Worm (Caenorhabditis elegans): ENCODE data around the gene C16A11.4.

C16A11.4 gene

ce11 chrII:4215318-4215717, 11.5 kb upstream of the C16A11.4 start, which contains the start of gene F31D5.2:
Gene F31D5.2 (plus strand): TSS chrII:4215618.
- TF ChIP-seq ztf-23 (GFP tag; IDR thresholded peaks at IDR 0.05) (no peak), cog-1 (tag; optimal IDR thresholded peaks at IDR 0.05) (no peak), tab-1 (GFP tag; IDR thresholded peaks at IDR 0.05) (no peak), med-1 (GFP tag; optimal IDR thresholded peaks at IDR 0.05; ENCODE audit: insufficient read depth) (no peak)

DNA sequence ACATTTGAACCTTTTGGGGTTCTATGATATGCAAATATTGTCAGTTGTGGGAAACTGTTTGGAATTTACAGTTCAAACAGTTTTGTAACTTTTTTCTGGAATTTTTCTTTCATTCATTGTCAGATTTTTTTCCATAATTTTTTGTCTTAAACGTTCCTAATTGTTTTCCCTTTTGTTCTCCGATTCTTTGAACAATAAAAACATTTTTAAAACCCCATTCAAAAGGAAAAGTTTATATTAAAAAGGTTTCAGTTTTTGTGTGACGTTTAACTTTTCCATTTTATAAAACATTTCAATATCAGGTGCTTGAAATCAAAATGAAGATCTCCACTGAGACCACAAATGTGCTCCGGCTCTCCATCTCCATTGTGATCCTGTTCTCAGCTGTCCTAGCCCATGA, 7.8 kb upstream of the C16A11.4 start, which contains the start of gene F31D5.1:
TSS of gene F31D5.1 (plus strand) at position 301 of the 400 bp plus-strand sequence.
- TF ChIP-seq T22C8.4 (GFP tag; IDR thresholded peaks at IDR 0.05) (no peak), ztf-29 (GFP tag; IDR thresholded peaks at IDR 0.05) (no peak), med-1 (GFP tag; optimal IDR thresholded peaks at IDR 0.05; ENCODE audit: insufficient read depth) (no peak), klf-2 (GFP tag; conservative IDR thresholded peaks at IDR 0.05) (no peak), flt-1 (GFP tag; IDR thresholded peaks at IDR 0.05) (no peak), ref-1 (GFP tag; conservative IDR thresholded peaks at IDR 0.05) (no peak), ztf-23 (GFP tag; IDR thresholded peaks at IDR 0.05) (no peak), cog-1 (tag; optimal IDR thresholded peaks at IDR 0.05) (no peak), tab-1 (GFP tag; IDR thresholded peaks at IDR 0.05) (no peak)

DNA sequence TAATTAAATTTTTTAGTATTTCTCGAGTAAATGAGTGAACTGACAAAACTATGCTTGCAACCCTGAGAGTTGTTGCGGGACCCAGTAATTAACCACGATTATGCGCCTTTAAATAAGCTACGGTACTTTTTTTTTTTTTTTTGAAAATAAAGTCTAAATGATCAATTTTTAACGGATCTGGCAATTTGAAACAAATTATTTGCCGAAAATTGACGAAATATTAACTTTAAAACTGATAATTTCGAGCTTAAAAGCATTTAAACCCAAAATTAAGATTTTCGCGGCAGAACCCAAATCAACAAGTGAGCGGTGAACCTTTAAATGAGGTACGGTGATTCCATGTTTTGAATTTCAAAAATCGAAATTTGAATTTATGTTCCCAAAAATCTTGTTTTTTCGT, 4.4 kb upstream of the C16A11.4 start:
- no peak for TF ChIP-seq ref-1 (GFP tag; conservative IDR thresholded peaks at IDR 0.05)
- TF ChIP-seq flt-1 (GFP tag; IDR thresholded peaks at IDR 0.05) = no peak
- no peak for TF ChIP-seq klf-2 (GFP tag; conservative IDR thresholded peaks at IDR 0.05)
- no peak for TF ChIP-seq tab-1 (GFP tag; IDR thresholded peaks at IDR 0.05)
- TF ChIP-seq T22C8.4 (GFP tag; IDR thresholded peaks at IDR 0.05) = no peak
- no peak for TF ChIP-seq ztf-29 (GFP tag; IDR thresholded peaks at IDR 0.05)
- TF ChIP-seq ztf-23 (GFP tag; IDR thresholded peaks at IDR 0.05) = no peak
- TF ChIP-seq med-1 (GFP tag; optimal IDR thresholded peaks at IDR 0.05; ENCODE audit: insufficient read depth) = no peak
- TF ChIP-seq cog-1 (tag; optimal IDR thresholded peaks at IDR 0.05) = no peak

DNA sequence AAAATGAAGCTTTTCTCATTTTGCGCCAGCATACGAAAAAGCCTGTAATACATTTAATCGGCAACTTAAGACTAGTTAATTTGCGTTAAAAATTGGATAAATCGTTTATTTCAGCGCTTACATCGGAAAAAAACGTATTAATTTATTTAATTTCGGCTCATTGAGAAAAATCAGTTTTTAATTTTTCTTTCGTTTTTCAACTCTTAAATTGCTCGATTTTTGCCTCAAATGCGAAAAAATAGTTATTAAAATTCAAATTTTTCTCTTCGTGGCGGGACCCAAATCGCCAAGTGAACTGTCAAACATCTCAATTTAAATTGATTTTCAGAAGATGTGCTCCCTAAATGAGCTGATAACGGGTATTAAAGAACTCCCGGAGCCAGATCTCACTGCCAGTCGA, 3.9 kb upstream of the C16A11.4 start, which contains the start of gene C16A11.5:
TSS of gene C16A11.5 (plus strand) at position 323 of the 400 bp plus-strand sequence.
- TF ChIP-seq ztf-23 (GFP tag; IDR thresholded peaks at IDR 0.05) = no peak

DNA sequence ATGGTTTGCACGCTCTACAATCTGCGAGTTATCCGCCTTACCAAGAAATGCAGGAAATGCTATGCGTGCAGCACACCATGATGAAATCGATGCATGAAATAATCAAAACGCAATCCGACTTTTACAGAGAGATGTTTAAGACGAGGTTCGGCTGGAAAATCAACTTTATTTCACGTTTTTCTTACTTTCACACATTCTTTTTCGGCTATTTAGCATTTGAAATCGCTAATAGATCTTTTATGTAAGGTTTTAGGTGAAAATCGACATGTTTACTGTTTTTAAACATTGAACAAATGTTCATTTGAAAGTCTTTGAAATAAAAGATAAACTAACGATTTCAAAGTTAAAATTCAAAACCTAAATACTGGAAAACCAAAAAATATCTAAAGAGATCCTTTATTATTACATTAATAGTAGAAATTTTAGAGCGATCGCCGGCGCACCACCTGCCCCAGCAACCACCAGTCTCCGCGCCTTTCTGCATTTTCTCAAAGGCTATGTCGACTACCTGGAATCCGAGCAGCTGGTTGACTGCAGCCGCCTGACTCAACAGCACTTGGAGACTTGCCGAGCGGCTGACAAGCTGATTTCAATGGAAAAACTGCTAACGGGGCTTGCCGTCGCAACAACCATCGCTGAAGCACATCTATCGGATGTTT, 1.4 kb downstream of the C16A11.4 start:
- no peak for TF ChIP-seq tab-1 (GFP tag; IDR thresholded peaks at IDR 0.05)
- no peak for TF ChIP-seq cog-1 (tag; optimal IDR thresholded peaks at IDR 0.05)
- TF ChIP-seq T22C8.4 (GFP tag; IDR thresholded peaks at IDR 0.05) = no peak
- no peak for TF ChIP-seq klf-2 (GFP tag; conservative IDR thresholded peaks at IDR 0.05)
- TF ChIP-seq ztf-29 (GFP tag; IDR thresholded peaks at IDR 0.05) = no peak
- TF ChIP-seq flt-1 (GFP tag; IDR thresholded peaks at IDR 0.05) = no peak
- no peak for TF ChIP-seq ref-1 (GFP tag; conservative IDR thresholded peaks at IDR 0.05)

DNA sequence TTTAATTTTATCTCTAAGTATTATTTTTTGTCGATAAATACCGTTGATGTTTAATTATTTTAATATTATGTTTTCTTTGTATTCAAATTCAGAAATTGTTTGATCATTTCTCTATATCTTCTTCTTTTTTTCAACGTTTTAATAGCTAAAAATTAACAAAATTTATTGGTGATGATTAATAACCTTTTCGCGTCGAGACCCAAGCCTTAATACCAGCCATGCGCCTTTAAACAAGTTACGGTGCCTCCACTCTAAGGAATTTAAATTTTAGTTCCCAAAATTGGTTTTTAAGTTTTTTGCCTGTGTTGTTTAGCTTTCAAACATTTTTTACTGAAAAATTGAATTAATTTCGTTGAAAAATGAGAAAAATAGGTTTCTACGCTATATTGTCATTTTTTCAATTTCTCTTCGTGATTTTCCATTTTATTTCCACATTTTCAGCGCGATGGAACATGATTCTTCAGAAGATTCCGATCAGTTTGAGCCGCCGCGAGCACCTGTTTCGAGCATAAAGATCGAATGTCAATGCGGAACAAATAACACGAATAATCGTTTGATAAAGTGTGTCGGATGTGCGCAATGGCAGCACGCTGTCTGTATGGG, 2.4 kb downstream of the C16A11.4 start, which contains the start of gene C16A11.3:
TSS of gene C16A11.3 (plus strand) at position 440 of the 603 bp plus-strand sequence.
- TF ChIP-seq flt-1 (GFP tag; IDR thresholded peaks at IDR 0.05) (no peak), ztf-23 (GFP tag; IDR thresholded peaks at IDR 0.05) (no peak), tab-1 (GFP tag; IDR thresholded peaks at IDR 0.05) (no peak), T22C8.4 (GFP tag; IDR thresholded peaks at IDR 0.05) (no peak), ztf-29 (GFP tag; IDR thresholded peaks at IDR 0.05) (no peak), cog-1 (tag; optimal IDR thresholded peaks at IDR 0.05) (no peak), med-1 (GFP tag; optimal IDR thresholded peaks at IDR 0.05; ENCODE audit: insufficient read depth) (no peak), klf-2 (GFP tag; conservative IDR thresholded peaks at IDR 0.05) (no peak), ref-1 (GFP tag; conservative IDR thresholded peaks at IDR 0.05) (no peak)

ce11 chrII:4230816-4231435, 4.1 kb downstream of the C16A11.4 start, which contains the start of gene C16A11.10:
Gene C16A11.10 (plus strand): TSS chrII:4231385.
- TF ChIP-seq ztf-29 (GFP tag; IDR thresholded peaks at IDR 0.05) (no peak), ztf-23 (GFP tag; IDR thresholded peaks at IDR 0.05) (no peak), cog-1 (tag; optimal IDR thresholded peaks at IDR 0.05) (no peak), T22C8.4 (GFP tag; IDR thresholded peaks at IDR 0.05) (no peak), klf-2 (GFP tag; conservative IDR thresholded peaks at IDR 0.05) (no peak), tab-1 (GFP tag; IDR thresholded peaks at IDR 0.05) (no peak), med-1 (GFP tag; optimal IDR thresholded peaks at IDR 0.05; ENCODE audit: insufficient read depth) (no peak), flt-1 (GFP tag; IDR thresholded peaks at IDR 0.05) (no peak), ref-1 (GFP tag; conservative IDR thresholded peaks at IDR 0.05) (no peak)

DNA sequence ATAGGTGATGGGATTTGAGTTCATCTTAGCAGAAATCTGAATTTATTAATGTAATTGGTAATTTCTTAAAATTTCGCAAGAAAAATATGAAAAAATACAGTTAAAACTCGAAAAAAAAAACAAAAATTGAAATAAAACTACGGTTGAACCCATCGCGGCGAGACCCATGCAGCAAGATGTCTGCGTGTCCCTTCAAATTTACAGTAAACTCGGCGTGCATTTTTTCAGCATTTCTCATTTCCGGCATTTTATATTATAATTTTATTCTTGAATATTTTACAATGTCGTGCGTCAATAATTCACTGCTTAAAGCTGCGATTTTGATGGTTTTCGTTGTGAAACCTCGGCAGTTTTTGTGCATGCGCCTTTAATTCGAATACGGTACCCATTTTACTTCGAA, 9.1 kb downstream of the C16A11.4 start, which contains the start of gene fbxc-43:
TSS of gene fbxc-43 (minus strand) at position 38 of the 400 bp plus-strand sequence.
- TF ChIP-seq cog-1 (tag; optimal IDR thresholded peaks at IDR 0.05) = no peak
- TF ChIP-seq ref-1 (GFP tag; conservative IDR thresholded peaks at IDR 0.05) = no peak
- no peak for TF ChIP-seq ztf-29 (GFP tag; IDR thresholded peaks at IDR 0.05)
- no peak for TF ChIP-seq klf-2 (GFP tag; conservative IDR thresholded peaks at IDR 0.05)
- no peak for TF ChIP-seq med-1 (GFP tag; optimal IDR thresholded peaks at IDR 0.05; ENCODE audit: insufficient read depth)

ce11 chrII:4237701-4238214, 10.9 kb downstream of the C16A11.4 start, which contains the start of the genes fbxc-44 and C16A11.2:
Gene fbxc-44 (minus strand): TSS chrII:4237751.
Gene C16A11.2 (plus strand): TSS chrII:4238203.
- TF ChIP-seq ztf-23 (GFP tag; IDR thresholded peaks at IDR 0.05) = peak; percentile 83
- TF ChIP-seq ztf-29 (GFP tag; IDR thresholded peaks at IDR 0.05) = peak; percentile 80
- TF ChIP-seq med-1 (GFP tag; optimal IDR thresholded peaks at IDR 0.05; ENCODE audit: insufficient read depth) = peak; percentile 91
- TF ChIP-seq ref-1 (GFP tag; conservative IDR thresholded peaks at IDR 0.05) = 0 out of 2 replicates have a peak, but pooled peaks have one; percentile 26
- TF ChIP-seq tab-1 (GFP tag; IDR thresholded peaks at IDR 0.05) = peak; percentile 85
- TF ChIP-seq T22C8.4 (GFP tag; IDR thresholded peaks at IDR 0.05) = peak; percentile 82
- TF ChIP-seq klf-2 (GFP tag; conservative IDR thresholded peaks at IDR 0.05) = peak; percentile 85
- peak; percentile 88 for TF ChIP-seq flt-1 (GFP tag; IDR thresholded peaks at IDR 0.05)
- peak; percentile 10 for TF ChIP-seq cog-1 (tag; optimal IDR thresholded peaks at IDR 0.05)

Data from whole organism, midembryonic.